Worm (Caenorhabditis elegans): Measurements from ENCODE around the gene nhr-246.

- no peak for TF ChIP-seq nhr-43 (tag; optimal IDR thresholded peaks at IDR 0.05; ENCODE audit: poor library complexity, severe bottlenecking)
- no peak for TF ChIP-seq skn-1 (tag; optimal IDR thresholded peaks at IDR 0.05)
- no peak for TF ChIP-seq egl-27 (tag; optimal IDR thresholded peaks at IDR 0.05)
- TF ChIP-seq nhr-237 (tag; optimal IDR thresholded peaks at IDR 0.05), result no peak
These were observed 31.0 kb downstream of the nhr-246 start, which contains the start of gene C29F3.3 for ce11 chrV:15347292-15347691.

All from whole organism, L3 larva.